Worm (Caenorhabditis elegans): ENCODE results near the gene lge-1.

The lge-1 gene

DNA sequence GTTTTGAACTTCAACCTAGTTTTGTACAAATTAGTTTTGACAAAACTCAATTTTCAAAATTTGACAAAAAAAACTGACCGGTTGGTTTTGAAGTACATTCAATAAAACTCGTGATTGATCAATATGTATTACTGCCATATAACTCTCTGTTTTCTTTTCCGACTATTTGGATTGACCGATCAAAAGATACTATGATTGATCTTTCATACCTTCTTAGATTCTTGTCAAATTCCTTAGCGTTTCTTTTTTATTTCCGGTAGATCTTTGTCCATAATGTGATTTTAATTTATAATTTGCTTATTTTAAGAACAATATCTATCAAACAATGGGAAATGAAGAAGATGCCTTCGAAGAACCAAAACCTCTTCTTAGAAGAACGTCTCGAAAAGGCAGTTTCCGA, 46.0 kb downstream of the lge-1 start, which contains the start of gene F58A3.3:
F58A3.3 (plus strand) TSS at position 301 of the 400 bp plus-strand sequence.
- TF ChIP-seq pqm-1 (tag; optimal IDR thresholded peaks at IDR 0.05) (no peak), madf-2 (tag; optimal IDR thresholded peaks at IDR 0.05) (no peak), T23F11.4 (GFP tag; optimal IDR thresholded peaks at IDR 0.05) (no peak), nhr-11 (tag; optimal IDR thresholded peaks at IDR 0.05) (no peak), syd-9 (tag; optimal IDR thresholded peaks at IDR 0.05) (no peak), Y22D7AL.16 (tag; optimal IDR thresholded peaks at IDR 0.05) (no peak), hlh-13 (GFP tag; optimal IDR thresholded peaks at IDR 0.05) (no peak), ceh-6 (GFP tag; optimal IDR thresholded peaks at IDR 0.05) (no peak), hlh-15 (tag; optimal IDR thresholded peaks at IDR 0.05) (no peak), eyg-1 (tag; optimal IDR thresholded peaks at IDR 0.05) (no peak), fkh-6 (tag; optimal IDR thresholded peaks at IDR 0.05) (no peak)

ce11 chrX:11014394-11015280, 48.3 kb downstream of the lge-1 start:
- TF ChIP-seq ceh-31 (tag; optimal IDR thresholded peaks at IDR 0.05) (no peak), madf-2 (tag; optimal IDR thresholded peaks at IDR 0.05) (no peak), ceh-30 (tag; optimal IDR thresholded peaks at IDR 0.05) (no peak), hlh-30 (tag; optimal IDR thresholded peaks at IDR 0.05; ENCODE audit: insufficient read depth) (no peak), sox-2 (GFP tag; IDR thresholded peaks at IDR 0.05) (no peak), sox-4 (tag; optimal IDR thresholded peaks at IDR 0.05) (no peak), pros-1 (tag; optimal IDR thresholded peaks at IDR 0.05) (no peak), ceh-34 (tag; optimal IDR thresholded peaks at IDR 0.05) (no peak), K09A11.1 (tag; optimal IDR thresholded peaks at IDR 0.05; ENCODE audit: insufficient read depth) (no peak), ceh-6 (GFP tag; optimal IDR thresholded peaks at IDR 0.05) (no peak), nfya-1 (tag; optimal IDR thresholded peaks at IDR 0.05) (no peak), unc-42 (tag; optimal IDR thresholded peaks at IDR 0.05) (no peak), nhr-232 (tag; optimal IDR thresholded peaks at IDR 0.05) (no peak), mec-3 (tag; optimal IDR thresholded peaks at IDR 0.05; ENCODE audit: borderline replicate concordance) (no peak), C38D4.7 (GFP tag; optimal IDR thresholded peaks at IDR 0.05) (no peak), elt-4 (tag; optimal IDR thresholded peaks at IDR 0.05) (no peak), unc-55 (GFP tag; optimal IDR thresholded peaks at IDR 0.05) (no peak), ceh-18 (tag; optimal IDR thresholded peaks at IDR 0.05) (no peak), ets-4 (tag; optimal IDR thresholded peaks at IDR 0.05) (no peak), hlh-15 (tag; optimal IDR thresholded peaks at IDR 0.05) (no peak)

ce11 chrX:11016100-11016499, 49.7 kb downstream of the lge-1 start, which contains the start of gene egl-15:
Gene egl-15 (plus strand): TSS chrX:11016400.
- no peak for TF ChIP-seq hlh-30 (tag; optimal IDR thresholded peaks at IDR 0.05; ENCODE audit: insufficient read depth)
- no peak for TF ChIP-seq nhr-232 (tag; optimal IDR thresholded peaks at IDR 0.05)
- no peak for TF ChIP-seq ceh-18 (tag; optimal IDR thresholded peaks at IDR 0.05)
- TF ChIP-seq hlh-6 (tag; optimal IDR thresholded peaks at IDR 0.05), result no peak
- TF ChIP-seq ceh-24 (tag; optimal IDR thresholded peaks at IDR 0.05), result no peak
- no peak for TF ChIP-seq Y22D7AL.16 (tag; optimal IDR thresholded peaks at IDR 0.05)
- TF ChIP-seq ceh-30 (tag; optimal IDR thresholded peaks at IDR 0.05), result no peak

Measured in whole organism, late embryonic.